Worm (Caenorhabditis elegans): ENCODE measurements around the gene cyb-1.

cyb-1 gene

DNA sequence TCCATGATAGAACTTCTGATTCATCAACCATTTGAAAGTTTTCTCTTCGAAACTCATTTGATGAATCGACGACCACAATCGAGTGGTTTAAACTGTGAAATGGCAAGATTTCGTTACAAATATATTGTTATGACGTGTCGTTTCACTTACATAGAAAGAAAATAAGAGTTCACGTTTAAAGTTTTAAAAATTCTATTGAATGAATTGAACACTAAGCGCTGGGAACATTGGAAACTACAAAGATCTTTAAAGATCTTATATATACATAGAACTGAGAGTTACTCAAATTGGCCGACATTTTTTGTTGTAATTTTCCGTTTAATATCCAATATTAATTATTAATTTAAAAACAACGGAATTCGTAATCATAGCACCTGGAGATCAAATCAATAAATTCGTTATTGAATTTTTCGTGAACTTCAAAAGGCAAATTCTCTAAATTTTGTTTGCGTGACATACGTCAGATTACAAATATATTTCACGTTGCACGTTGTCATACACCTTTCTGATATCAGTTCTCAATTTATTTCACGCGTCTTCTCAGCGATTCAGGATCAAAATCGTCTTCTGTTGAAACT, 22.7 kb downstream of the cyb-1 start, which contains the start of the genes T25B9.4 and T25B9.6:
TSS of gene T25B9.4 (minus strand) at position 101 of the 578 bp plus-strand sequence.
TSS of gene T25B9.6 (plus strand) at position 528 of the 578 bp plus-strand sequence.
- TF ChIP-seq attf-4 (tag; optimal IDR thresholded peaks at IDR 0.05): no peak

DNA sequence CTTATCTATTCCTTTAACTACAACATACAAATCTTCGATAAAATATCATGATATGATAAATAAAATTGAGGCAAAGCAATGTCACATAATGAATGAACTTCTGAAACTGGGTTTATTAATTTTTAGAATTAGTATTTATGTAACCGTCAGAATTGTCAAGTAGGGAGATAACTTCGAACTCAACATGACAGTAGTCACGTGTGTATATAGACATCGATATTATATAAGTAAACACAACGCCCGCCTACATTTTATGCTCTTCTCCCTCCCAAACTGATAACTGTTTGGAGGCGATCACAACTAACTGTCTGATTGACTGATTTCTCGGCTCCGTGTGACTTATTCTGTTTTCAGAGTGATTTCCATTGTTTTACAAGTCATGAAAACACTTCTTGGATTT, 26.3 kb downstream of the cyb-1 start, which contains the start of gene ugt-54:
TSS of gene ugt-54 (plus strand) at position 355 of the 400 bp plus-strand sequence.
- TF ChIP-seq daf-16 (GFP tag; optimal IDR thresholded peaks at IDR 0.05) (peak in 1 of 2 experiments; percentile 25), daf-16 (tag; optimal IDR thresholded peaks at IDR 0.05) (peak; percentile 93), dve-1 (tag; optimal IDR thresholded peaks at IDR 0.05; ENCODE audit: insufficient read depth) (peak; percentile 72), nhr-48 (tag; optimal IDR thresholded peaks at IDR 0.05) (peak; percentile 57), nhr-102 (tag; optimal IDR thresholded peaks at IDR 0.05) (peak; percentile 43), hlh-11 (tag; optimal IDR thresholded peaks at IDR 0.05) (peak; percentile 80), pqm-1 (tag; optimal IDR thresholded peaks at IDR 0.05) (peak; percentile 31), nhr-77 (tag; optimal IDR thresholded peaks at IDR 0.05) (no peak), php-3 (GFP tag; IDR thresholded peaks at IDR 0.05) (peak; percentile 63; the same call in 1 of the 2 replicates), gei-8 (GFP tag; optimal IDR thresholded peaks at IDR 0.05) (no peak), ZK546.5 (tag; optimal IDR thresholded peaks at IDR 0.05) (no peak), hlh-30 (tag; optimal IDR thresholded peaks at IDR 0.05; ENCODE audit: insufficient read depth) (peak; percentile 37), dmd-6 (GFP tag; IDR thresholded peaks at IDR 0.05) (peak; percentile 84), nhr-28 (tag; optimal IDR thresholded peaks at IDR 0.05) (peak; percentile 68)

DNA sequence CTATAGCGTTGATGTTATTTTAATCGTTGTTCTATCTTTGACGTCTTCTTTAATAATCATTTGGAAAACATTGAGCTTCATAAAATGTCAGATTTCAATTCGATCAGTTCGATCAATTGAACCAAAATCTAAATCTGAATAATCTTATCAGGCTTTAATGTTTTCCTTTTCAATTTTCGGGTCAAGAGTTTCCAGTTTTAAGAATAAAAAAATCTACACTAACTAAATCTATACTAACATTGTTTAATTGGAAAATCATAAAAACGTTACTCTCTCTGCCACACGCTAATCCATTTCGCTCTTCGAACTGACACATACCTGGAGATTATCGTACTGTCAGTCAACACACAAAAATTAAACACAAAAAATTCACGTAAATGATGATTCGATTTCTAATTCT, 29.2 kb downstream of the cyb-1 start, which contains the start of gene T25B9.11:
TSS of gene T25B9.11 (plus strand) at position 301 of the 400 bp plus-strand sequence.
- TF ChIP-seq mxl-3 (GFP tag; optimal IDR thresholded peaks at IDR 0.05) (no peak), nhr-25 (tag; optimal IDR thresholded peaks at IDR 0.05; ENCODE audit: borderline replicate concordance, insufficient read depth) (no peak), zfp-3 (GFP tag; conservative IDR thresholded peaks at IDR 0.05) (no peak), dmd-6 (GFP tag; IDR thresholded peaks at IDR 0.05) (no peak), zfp-2 (tag; optimal IDR thresholded peaks at IDR 0.05) (no peak), ceh-28 (tag; optimal IDR thresholded peaks at IDR 0.05) (no peak), F26F4.8 (GFP tag; conservative IDR thresholded peaks at IDR 0.05) (no peak), nhr-41 (GFP tag; IDR thresholded peaks at IDR 0.05) (no peak), nhr-77 (tag; optimal IDR thresholded peaks at IDR 0.05) (no peak), nhr-42 (GFP tag; IDR thresholded peaks at IDR 0.05) (no peak), php-3 (GFP tag; IDR thresholded peaks at IDR 0.05) (no peak), D1046.2 (GFP tag; IDR thresholded peaks at IDR 0.05) (no peak), zip-11 (GFP tag; IDR thresholded peaks at IDR 0.05) (no peak), lir-3 (tag; optimal IDR thresholded peaks at IDR 0.05) (no peak), lin-13 (GFP tag; optimal IDR thresholded peaks at IDR 0.05) (no peak), lin-39 (tag; optimal IDR thresholded peaks at IDR 0.05) (no peak), lin-1 (GFP tag; IDR thresholded peaks at IDR 0.05) (no peak), nhr-28 (tag; optimal IDR thresholded peaks at IDR 0.05) (no peak), mxl-2 (GFP tag; conservative IDR thresholded peaks at IDR 0.05) (no peak)

DNA sequence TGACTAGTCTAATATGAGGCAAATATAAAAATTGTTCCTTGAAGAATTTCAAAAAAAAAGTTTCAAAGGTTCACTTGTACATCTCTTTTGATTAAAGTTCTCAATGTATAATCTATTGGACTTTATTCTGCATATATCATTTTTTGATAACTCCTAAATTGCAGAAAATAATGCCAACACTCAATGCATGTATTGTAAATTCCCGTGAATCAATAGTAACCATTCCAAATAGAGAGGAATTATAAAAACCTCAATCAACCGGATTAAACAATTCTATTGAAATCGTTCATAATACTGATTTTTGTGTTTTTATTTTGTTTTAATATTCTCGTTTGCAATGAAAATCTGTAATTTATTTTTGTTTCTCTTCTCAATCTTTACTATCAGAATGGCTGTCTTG, 30.0 kb downstream of the cyb-1 start, which contains the start of gene T25B9.12:
TSS of gene T25B9.12 (plus strand) at position 301 of the 400 bp plus-strand sequence.
- no peak for TF ChIP-seq nhr-111 (GFP tag; optimal IDR thresholded peaks at IDR 0.05)

DNA sequence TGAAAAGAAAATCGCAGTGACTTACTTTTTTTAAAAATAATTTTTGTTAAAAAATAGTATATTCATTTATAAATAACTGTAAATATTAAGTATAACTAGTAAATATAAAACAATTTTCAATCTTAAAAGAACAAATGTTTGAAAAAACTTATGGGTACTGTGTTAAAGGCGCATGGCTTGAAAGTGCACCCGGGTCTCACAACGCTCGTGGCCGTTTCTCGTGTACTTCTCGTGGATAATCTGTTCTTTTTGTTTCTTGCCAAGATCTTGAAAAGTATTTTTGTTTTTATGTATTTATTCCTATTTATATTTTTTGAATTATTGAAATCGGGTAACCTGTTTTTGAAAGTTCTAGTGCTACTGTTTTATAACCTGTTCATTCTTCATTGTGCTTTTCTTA, 31.1 kb downstream of the cyb-1 start:
- TF ChIP-seq unc-39 (tag; optimal IDR thresholded peaks at IDR 0.05) (no peak), dmd-6 (GFP tag; IDR thresholded peaks at IDR 0.05) (no peak), unc-130 (GFP tag; optimal IDR thresholded peaks at IDR 0.05) (peak; percentile 32), lin-13 (GFP tag; optimal IDR thresholded peaks at IDR 0.05) (no peak), madf-9 (GFP tag; conservative IDR thresholded peaks at IDR 0.05) (no peak), mes-2 (tag; optimal IDR thresholded peaks at IDR 0.05; ENCODE audit: poor library complexity, severe bottlenecking) (peak; percentile 30), F49E8.2 (tag; optimal IDR thresholded peaks at IDR 0.05; ENCODE audit: borderline replicate concordance) (peak; percentile 16), mxl-3 (GFP tag; optimal IDR thresholded peaks at IDR 0.05) (no peak), fkh-10 (GFP tag; optimal IDR thresholded peaks at IDR 0.05) (no peak), ztf-11 (tag; optimal IDR thresholded peaks at IDR 0.05) (no peak), nhr-41 (GFP tag; IDR thresholded peaks at IDR 0.05) (no peak), ceh-32 (tag; optimal IDR thresholded peaks at IDR 0.05; ENCODE audit: poor library complexity) (no peak), snpc-1.2 (GFP tag; IDR thresholded peaks at IDR 0.05) (peak; percentile 83)

Data from whole organism, L4 larva.